Fruit fly (Drosophila melanogaster) whole organism, embryonic: ENCODE data around the gene CAH16.
A peak's percentile ranks its signal among the peaks of the same experiment; 100 is the strongest.

Source experiments
- Asciz ChIP-seq: fragments of 200-800 bp; sonication (Bioruptor generic); optimal IDR thresholded peaks from 2 replicates; lab custom pipeline; 2017; ENCODE audit warnings: missing biosample characterization, mild to moderate bottlenecking, missing genetic modification characterization, missing genetic modification reagents
- Awh ChIP-seq: fragments of 200-800 bp; sonication (Bioruptor generic); IDR thresholded peaks from 2 replicates; pipeline ENCODE4, ENCODE4 v1.3.6; 2022; ENCODE audit warnings: missing biosample characterization, missing genetic modification characterization
- CG10959 ChIP-seq: fragments of 200-800 bp; sonication (Bioruptor generic); IDR thresholded peaks from 2 replicates; pipeline ENCODE4 v1.3.6; 2022; ENCODE audit warnings: missing biosample characterization, missing genetic modification characterization
- CG10979 ChIP-seq: fragments of 200-800 bp; sonication (Bioruptor generic); optimal IDR thresholded peaks from 2 replicates; lab custom pipeline; 2018; ENCODE audit warnings: missing biosample characterization, mild to moderate bottlenecking, missing genetic modification characterization, moderate library complexity
- CG11093 ChIP-seq: fragments of 200-800 bp; sonication (Bioruptor generic); IDR thresholded peaks from 3 replicates; pipeline ENCODE4 v1.3.6; 2022; ENCODE audit warnings: missing biosample characterization, missing genetic modification characterization
- CG11247 ChIP-seq: fragments of 200-800 bp; sonication (Bioruptor generic); IDR thresholded peaks from 2 replicates; pipeline ENCODE4 v1.3.6; 2022; ENCODE audit warnings: missing biosample characterization, missing genetic modification characterization
- CG11695 ChIP-seq: fragments of 200-800 bp; sonication (Bioruptor generic); IDR thresholded peaks from 3 replicates; pipeline ENCODE4 v1.3.6; 2022; ENCODE audit warnings: missing biosample characterization, missing genetic modification characterization
- CG12744 ChIP-seq: fragments of 200-800 bp; sonication (Bioruptor generic); optimal IDR thresholded peaks from 2 replicates; lab custom pipeline; 2016; ENCODE audit warnings: missing biosample characterization, missing genetic modification characterization
- CG13775 ChIP-seq: fragments of 200-800 bp; sonication (Bioruptor generic); optimal IDR thresholded peaks from 3 replicates; lab custom pipeline; 2017; ENCODE audit warnings: missing biosample characterization, mild to moderate bottlenecking, missing genetic modification characterization
- CG1647 ChIP-seq: fragments of 200-800 bp; sonication (Bioruptor generic); optimal IDR thresholded peaks from 3 replicates; lab custom pipeline; 2016; ENCODE audit warnings: missing biosample characterization, missing genetic modification characterization
- CG17328 ChIP-seq: fragments of 200-800 bp; sonication (Bioruptor generic); IDR thresholded peaks from 2 replicates; pipeline ENCODE4 v1.3.6; 2022; ENCODE audit warnings: missing biosample characterization, missing genetic modification characterization
- CG17612 ChIP-seq: fragments of 200-800 bp; sonication (Bioruptor generic); IDR thresholded peaks from 2 replicates; pipeline ENCODE4 v1.3.6; 2022; ENCODE audit warnings: missing biosample characterization, missing genetic modification characterization
- CG2199 ChIP-seq: fragments of 200-800 bp; sonication (Bioruptor generic); IDR thresholded peaks from 3 replicates; pipeline ENCODE4 v1.3.6; 2022; ENCODE audit warnings: missing biosample characterization, missing genetic modification characterization
- CG31365 ChIP-seq: fragments of 200-800 bp; sonication (Bioruptor generic); optimal IDR thresholded peaks from 2 replicates; lab custom pipeline; 2018; ENCODE audit warnings: missing biosample characterization, mild to moderate bottlenecking, missing genetic modification characterization
- CG42726 ChIP-seq: fragments of 200-800 bp; sonication (Bioruptor generic); IDR thresholded peaks from 2 replicates; pipeline ENCODE4 v1.3.6; 2022; ENCODE audit warnings: missing biosample characterization, missing genetic modification characterization; ENCODE audit not compliant: partially characterized antibody
- CG6272 ChIP-seq: fragments of 200-800 bp; sonication (Bioruptor generic); IDR thresholded peaks from 2 replicates; pipeline ENCODE4 v1.3.6; 2022; ENCODE audit warnings: missing biosample characterization, missing genetic modification characterization
- CG6654 ChIP-seq: fragments of 200-800 bp; sonication (Bioruptor generic); optimal IDR thresholded peaks from 2 replicates; lab custom pipeline; 2017; ENCODE audit warnings: missing biosample characterization, mild to moderate bottlenecking, missing genetic modification characterization
- CG6689 ChIP-seq: fragments of 200-800 bp; sonication (Bioruptor generic); IDR thresholded peaks from 2 replicates; pipeline ENCODE4 v1.3.6; 2022; ENCODE audit warnings: missing biosample characterization, missing genetic modification characterization
- CG6791 ChIP-seq: fragments of 200-800 bp; sonication (Bioruptor generic); IDR thresholded peaks from 3 replicates; pipeline ENCODE4 v1.3.6; 2022; ENCODE audit warnings: missing biosample characterization, missing genetic modification characterization; ENCODE audit not compliant: partially characterized antibody
- CG7357 ChIP-seq: fragments of 200-800 bp; sonication (Bioruptor generic); IDR thresholded peaks from 3 replicates; pipeline ENCODE4 v1.3.6; 2022; ENCODE audit warnings: missing biosample characterization, missing genetic modification characterization
- CG7372 ChIP-seq: fragments of 200-800 bp; sonication (Bioruptor generic); IDR thresholded peaks from 2 replicates; pipeline ENCODE4 v1.3.6; 2022; ENCODE audit warnings: missing biosample characterization, missing genetic modification characterization
- CG8089 ChIP-seq: fragments of 200-800 bp; sonication (Bioruptor generic); optimal IDR thresholded peaks from 3 replicates; lab custom pipeline; 2016; ENCODE audit warnings: missing biosample characterization, missing genetic modification characterization
- Chrac-16 ChIP-seq: fragments of 200-800 bp; sonication (Bioruptor generic); optimal IDR thresholded peaks from 3 replicates; lab custom pipeline; 2016; ENCODE audit warnings: missing biosample characterization, missing genetic modification characterization
- Dfd ChIP-seq, 2 experiments: fragments of >200 bp; optimal IDR thresholded peaks; 2 replicates each; lab custom pipeline; 2017; ENCODE audit warnings: missing biosample characterization in 2 of 2, missing genetic modification characterization in 2 of 2
- E2f2 ChIP-seq: fragments of 200-800 bp; sonication (Bioruptor generic); IDR thresholded peaks from 2 replicates; pipeline ENCODE4 v1.3.6; 2022; ENCODE audit warnings: missing biosample characterization, missing genetic modification characterization
- Ets97D ChIP-seq: fragments of 200-800 bp; sonication (Bioruptor generic); optimal IDR thresholded peaks from 3 replicates; lab custom pipeline; 2016; ENCODE audit warnings: missing biosample characterization, missing genetic modification characterization
- HHEX ChIP-seq: fragments of 200-800 bp; sonication (Bioruptor generic); optimal IDR thresholded peaks from 3 replicates; lab custom pipeline; 2017; ENCODE audit warnings: missing biosample characterization, mild to moderate bottlenecking, missing genetic modification characterization, missing genetic modification reagents
- Hmr ChIP-seq: fragments of 200-800 bp; sonication (Bioruptor generic); optimal IDR thresholded peaks from 3 replicates; lab custom pipeline; 2017; ENCODE audit warnings: mild to moderate bottlenecking, missing biosample characterization, missing genetic modification reagents, missing genetic modification characterization
- Hmx ChIP-seq: fragments of 200-800 bp; sonication (Bioruptor generic); optimal IDR thresholded peaks from 2 replicates; lab custom pipeline; 2016; ENCODE audit warnings: missing biosample characterization, missing genetic modification characterization
- Hr51 ChIP-seq, 2 experiments: fragments of 200-800 bp; sonication (Bioruptor generic); optimal IDR thresholded peaks; 2 replicates in 1 of 2; 3 replicates in 1 of 2; lab custom pipeline; 2016 to 2018; ENCODE audit warnings: missing biosample characterization in 2 of 2, missing genetic modification characterization in 2 of 2, mild to moderate bottlenecking in 1 of 2, moderate library complexity in 1 of 2
- Med ChIP-seq: fragments of 200-800 bp; sonication (Bioruptor generic); peaks from one replicate; lab custom pipeline; 2016; ENCODE audit warnings: missing biosample characterization, missing genetic modification characterization, mild to moderate bottlenecking, inconsistent platforms, moderate library complexity
- NFAT ChIP-seq: fragments of 200-800 bp; sonication (Bioruptor generic); IDR thresholded peaks from 2 replicates; pipeline ENCODE4 v1.3.6; 2022; ENCODE audit warnings: missing biosample characterization, missing genetic modification characterization
- Neu2 ChIP-seq: fragments of 200-800 bp; sonication (Bioruptor generic); optimal IDR thresholded peaks from 3 replicates; lab custom pipeline; 2016; ENCODE audit warnings: missing biosample characterization, missing genetic modification characterization, borderline replicate concordance
- Opbp ChIP-seq: fragments of 200-800 bp; sonication (Bioruptor generic); IDR thresholded peaks from 3 replicates; pipeline ENCODE4 v1.3.6; 2022; ENCODE audit warnings: missing biosample characterization, missing genetic modification characterization; ENCODE audit not compliant: partially characterized antibody
- Ravus ChIP-seq: fragments of 200-800 bp; sonication (Bioruptor generic); IDR thresholded peaks from 2 replicates; pipeline ENCODE4 v1.3.6; 2022; ENCODE audit warnings: missing biosample characterization, missing genetic modification characterization
- Six4 ChIP-seq: fragments of 200-800 bp; sonication (Bioruptor generic); optimal IDR thresholded peaks from 2 replicates; lab custom pipeline; 2016; ENCODE audit warnings: missing biosample characterization, missing genetic modification characterization
- Ssrp ChIP-seq: fragments of 200-800 bp; sonication (Bioruptor generic); optimal IDR thresholded peaks from 2 replicates; lab custom pipeline; 2018; ENCODE audit warnings: missing biosample characterization, mild to moderate bottlenecking, missing genetic modification characterization, moderate library complexity
- Tbp ChIP-seq: fragments of >200 bp; optimal IDR thresholded peaks from 2 replicates; lab custom pipeline; 2018; ENCODE audit warnings: missing biosample characterization, missing genetic modification characterization
- ase ChIP-seq: fragments of 200-800 bp; sonication (Bioruptor generic); IDR thresholded peaks from 3 replicates; pipeline ENCODE4 v1.3.6; 2022; ENCODE audit warnings: missing biosample characterization, missing genetic modification characterization
- cad ChIP-seq: fragments of >200 bp; optimal IDR thresholded peaks from 2 replicates; lab custom pipeline; 2017; ENCODE audit warnings: missing biosample characterization, missing genetic modification characterization
- dysf ChIP-seq: fragments of 200-800 bp; sonication (Bioruptor generic); IDR thresholded peaks from 3 replicates; pipeline ENCODE4 v1.3.6; 2022; ENCODE audit warnings: missing biosample characterization, missing genetic modification characterization
- fd96Cb ChIP-seq: fragments of 200-800 bp; sonication (Bioruptor generic); optimal IDR thresholded peaks from 2 replicates; lab custom pipeline; 2018; ENCODE audit warnings: missing biosample characterization, mild to moderate bottlenecking, missing genetic modification characterization, moderate library complexity
- gt ChIP-seq: fragments of 200-800 bp; sonication (Bioruptor generic); IDR thresholded peaks from 2 replicates; pipeline ENCODE4 v1.3.6; 2022; ENCODE audit warnings: missing biosample characterization, missing genetic modification characterization
- inv ChIP-seq: fragments of 200-800 bp; sonication (Bioruptor generic); IDR thresholded peaks from 2 replicates; pipeline ENCODE4 v1.3.6; 2022; ENCODE audit warnings: missing biosample characterization, missing genetic modification characterization; ENCODE audit not compliant: partially characterized antibody
- klu ChIP-seq: fragments of 200-800 bp; sonication (Bioruptor generic); IDR thresholded peaks from 2 replicates; pipeline ENCODE4 v1.3.6; 2022; ENCODE audit warnings: missing biosample characterization, missing genetic modification characterization
- mam ChIP-seq: fragments of 200-800 bp; sonication (Bioruptor generic); optimal IDR thresholded peaks from 3 replicates; lab custom pipeline; 2016; ENCODE audit warnings: missing biosample characterization, missing genetic modification characterization
- slou ChIP-seq: fragments of 200-800 bp; sonication (Bioruptor generic); optimal IDR thresholded peaks from 3 replicates; lab custom pipeline; 2016; ENCODE audit warnings: missing biosample characterization, missing genetic modification characterization
- sqz ChIP-seq: fragments of 200-800 bp; sonication (Bioruptor generic); optimal IDR thresholded peaks from 3 replicates; lab custom pipeline; 2018; ENCODE audit warnings: missing biosample characterization, mild to moderate bottlenecking, missing genetic modification characterization
- stc ChIP-seq: fragments of 200-800 bp; sonication (Bioruptor generic); IDR thresholded peaks from 2 replicates; pipeline ENCODE4 v1.3.6; 2022; ENCODE audit warnings: missing biosample characterization, missing genetic modification characterization
- wdn ChIP-seq: fragments of 200-800 bp; sonication (Bioruptor generic); IDR thresholded peaks from 2 replicates; pipeline ENCODE4 v1.3.6; 2022; ENCODE audit warnings: missing biosample characterization, missing genetic modification characterization
- wek ChIP-seq: fragments of 200-800 bp; sonication (Bioruptor generic); optimal IDR thresholded peaks from 3 replicates; lab custom pipeline; 2018; ENCODE audit warnings: missing biosample characterization, mild to moderate bottlenecking, missing genetic modification characterization, moderate library complexity

The CAH16 gene

dm6 chr3R:31225043-31225681 lies 34.9 kb upstream of the CAH16 start (continued):
- TF ChIP-seq Med (GFP tag; lab: Kevin White, UChicago): peak; percentile 43
- TF ChIP-seq CG6272 (GFP tag; lab: Robert Waterston, UW): no peak
- TF ChIP-seq Hr51 (GFP tag; optimal IDR thresholded peaks at IDR 0.05; lab: Kevin White, UChicago): no peak
- TF ChIP-seq dysf (GFP tag; lab: Robert Waterston, UW): no peak
- no peak for TF ChIP-seq wek
- no peak for TF ChIP-seq CG17328 (GFP tag; lab: Robert Waterston, UW)
- TF ChIP-seq CG11093 (GFP tag; lab: Robert Waterston, UW): no peak
- no peak for TF ChIP-seq Asciz
- TF ChIP-seq stc (GFP tag; lab: Robert Waterston, UW): no peak
- no peak for TF ChIP-seq CG13775 (GFP tag; lab: Kevin White, UChicago)
- no peak for TF ChIP-seq CG17612 (GFP tag; lab: Robert Waterston, UW)
- TF ChIP-seq Neu2 (GFP tag; lab: Kevin White, UChicago): no peak
- no peak for TF ChIP-seq Awh
- no peak for TF ChIP-seq CG7357
- no peak for TF ChIP-seq CG42726 (GFP tag; lab: Robert Waterston, UW)
- no peak for TF ChIP-seq Ets97D (GFP tag; lab: Kevin White, UChicago)
- no peak for TF ChIP-seq gt
- TF ChIP-seq CG31365 (tag; lab: Kevin White, UChicago): no peak
- no peak for TF ChIP-seq Hmx (GFP tag; lab: Kevin White, UChicago)
- no peak for TF ChIP-seq CG12744 (GFP tag; lab: Kevin White, UChicago)
- no peak for TF ChIP-seq CG7372 (GFP tag; lab: Robert Waterston, UW)
- TF ChIP-seq CG6689: no peak
- no peak for TF ChIP-seq CG10979 (tag; lab: Kevin White, UChicago)
- TF ChIP-seq klu: no peak

dm6 chr3R:31231134-31231533 lies 28.9 kb upstream of the CAH16 start:
- TF ChIP-seq CG11695 (no peak), cad (no peak), mam (GFP tag; lab: Kevin White, UChicago) (no peak), CG13775 (GFP tag; lab: Kevin White, UChicago) (no peak), CG11247 (no peak), Hmr (GFP tag; lab: Kevin White, UChicago) (no peak), wdn (no peak), sqz (GFP tag; lab: Kevin White, UChicago) (no peak), inv (no peak), fd96Cb (tag; lab: Kevin White, UChicago) (no peak), ase (no peak), CG6654 (GFP tag; lab: Kevin White, UChicago) (peak; percentile 98), dysf (GFP tag; lab: Robert Waterston, UW) (no peak), Ssrp (tag; lab: Kevin White, UChicago) (peak; percentile 1), CG10959 (GFP tag; lab: Robert Waterston, UW) (no peak), Chrac-16 (GFP tag; lab: Kevin White, UChicago) (no peak), slou (GFP tag; lab: Kevin White, UChicago) (no peak), CG8089 (no peak), Tbp (GFP tag; lab: Kevin White, UChicago) (peak; percentile 8), Ravus (GFP tag; lab: Robert Waterston, UW) (no peak), Six4 (no peak), Opbp (peak; percentile 11; the same call in 1 of the 3 replicates), CG1647 (no peak), NFAT (GFP tag; lab: Robert Waterston, UW) (no peak), CG2199 (GFP tag; lab: Robert Waterston, UW) (peak; percentile 75; the same call in 1 of the 3 replicates), Awh (no peak), HHEX (no peak), Asciz (no peak), E2f2 (GFP tag; lab: Robert Waterston, UW) (no peak), Dfd (GFP tag; optimal IDR thresholded peaks at IDR 0.05; lab: Kevin White, UChicago) (no peak), CG6791 (GFP tag; lab: Robert Waterston, UW) (0 out of 3 replicates have a peak, but pooled peaks have one; percentile 40)
